Worm (Caenorhabditis elegans) whole organism, L2 larva: ENCODE data around the gene Y38F1A.4.

ENCODE experiments used
- egl-27 ChIP-seq: sonication (generic microtip); optimal IDR thresholded peaks from 3 replicates; lab custom pipeline; 2017; ENCODE audit warnings: missing biosample characterization, missing genetic modification reagents, missing genetic modification characterization
- lsy-2 ChIP-seq, 2 experiments: fragments of 150-350 bp in 1 of 2; sonication (generic microtip) in 1 of 2; optimal IDR thresholded peaks; 2 replicates each; lab custom pipeline; 2014 to 2017; ENCODE audit warnings: missing biosample characterization in 2 of 2, missing genetic modification characterization in 2 of 2
- nhr-12 ChIP-seq: fragments of 150-350 bp; optimal IDR thresholded peaks from 2 replicates; lab custom pipeline; 2014; ENCODE audit warnings: missing biosample characterization, missing genetic modification characterization
- ztf-4 ChIP-seq: fragments of 150-350 bp; optimal IDR thresholded peaks from 2 replicates; lab custom pipeline; 2014; ENCODE audit warnings: missing biosample characterization, missing genetic modification characterization

- no peak for TF ChIP-seq nhr-12 (tag; lab: Kevin White, UChicago)
- no peak for TF ChIP-seq ztf-4 (tag; lab: Kevin White, UChicago)
- TF ChIP-seq lsy-2 (tag; optimal IDR thresholded peaks at IDR 0.05; lab: Kevin White, UChicago) = no peak
- no peak for TF ChIP-seq egl-27 (tag; lab: Kevin White, UChicago)
Measured at ce11 chrII:12994009-12994788, 24.7 kb upstream of the Y38F1A.4 start.
